Worm (Caenorhabditis elegans): ENCODE results near the gene talp-3.

talp-3 gene

DNA sequence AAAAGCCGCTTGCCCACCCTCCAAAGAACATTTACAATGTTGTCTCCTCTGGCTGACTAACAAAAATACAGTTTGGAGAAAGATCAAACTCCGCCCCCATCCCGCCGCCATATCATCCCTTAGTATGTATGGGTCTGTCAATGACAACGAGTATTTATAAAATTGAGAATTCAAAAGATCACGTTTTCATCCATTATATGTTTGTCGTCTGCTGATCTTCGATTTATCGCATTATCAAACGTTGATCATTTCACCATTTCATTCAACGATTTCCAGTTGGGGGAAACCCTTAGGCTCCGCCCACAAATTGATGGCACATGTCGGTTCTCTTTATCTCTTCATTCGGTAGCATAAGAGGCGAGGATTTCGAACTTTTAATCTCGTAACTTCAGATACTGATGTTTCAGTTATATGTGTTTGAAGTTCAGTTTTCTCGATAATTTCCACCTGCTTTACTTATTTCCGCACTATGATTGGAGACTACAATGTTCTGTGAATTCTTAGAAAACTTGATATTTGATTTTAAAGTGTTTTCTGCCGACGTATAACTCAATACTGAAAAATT is 38.9 kb downstream of the talp-3 start:
- TF ChIP-seq ets-7 (tag; optimal IDR thresholded peaks at IDR 0.05) (no peak), F13C5.2 (tag; optimal IDR thresholded peaks at IDR 0.05) (no peak)

DNA sequence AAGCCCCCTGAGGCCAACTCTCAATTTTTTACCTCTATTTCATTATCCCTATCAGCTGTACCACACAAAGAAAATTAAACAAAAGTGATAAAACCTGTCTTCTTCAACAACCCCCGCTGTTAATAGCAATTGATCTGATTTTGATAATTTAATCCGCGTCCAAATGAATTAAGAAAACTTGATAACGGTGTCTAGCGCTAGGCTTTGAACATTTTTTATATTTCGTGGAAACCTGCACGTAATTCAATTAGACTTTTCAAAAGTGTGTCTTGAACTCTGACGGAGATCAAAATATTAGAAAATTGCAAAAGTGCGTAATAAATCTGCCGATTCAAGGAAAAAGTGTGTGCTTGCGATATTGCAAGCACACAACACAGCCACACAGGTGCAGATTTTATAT is 39.8 kb downstream of the talp-3 start:
- TF ChIP-seq ets-7 (tag; optimal IDR thresholded peaks at IDR 0.05): no peak
- no peak for TF ChIP-seq hnd-1 (tag; optimal IDR thresholded peaks at IDR 0.05)
- no peak for TF ChIP-seq hmg-4 (GFP tag; optimal IDR thresholded peaks at IDR 0.05)

DNA sequence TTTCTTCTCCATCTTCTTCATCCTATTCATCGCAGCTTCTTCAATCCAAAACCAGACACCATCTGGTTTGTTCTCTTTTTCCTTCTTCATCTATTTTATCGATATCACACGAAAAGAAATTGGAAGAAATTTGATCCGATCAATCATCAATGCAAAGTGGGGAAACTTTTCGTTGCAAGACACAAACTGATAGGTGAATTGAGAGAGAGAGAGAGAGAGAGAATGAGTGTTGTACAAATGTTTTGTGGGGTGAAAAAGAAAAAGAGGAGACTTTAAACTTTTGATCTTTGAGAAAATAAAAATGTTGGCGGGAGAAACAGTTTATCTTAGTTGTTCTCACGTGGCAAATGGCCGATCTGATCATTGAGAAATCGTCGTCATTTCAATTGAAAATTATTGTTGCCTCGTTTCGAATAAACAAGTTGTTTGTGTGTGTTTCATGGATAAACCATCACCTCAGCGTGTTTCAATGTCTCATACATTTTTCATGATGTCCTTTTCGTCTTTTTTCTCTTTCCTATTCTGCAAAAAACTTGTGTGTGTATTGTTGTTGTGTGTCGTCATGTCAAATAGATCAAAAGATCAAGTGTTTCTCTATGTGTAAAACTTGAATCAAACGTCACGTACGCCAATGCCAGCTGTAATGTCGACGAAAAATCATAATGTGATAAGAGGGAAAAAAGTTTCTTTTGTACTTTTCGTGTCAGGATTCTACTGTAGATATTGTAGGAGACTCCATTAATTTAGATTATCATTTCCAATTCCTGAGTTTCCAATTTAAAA is 40.4 kb downstream of the talp-3 start:
- TF ChIP-seq tbx-37 (GFP tag; conservative IDR thresholded peaks at IDR 0.05) (no peak), tbx-11 (GFP tag; IDR thresholded peaks at IDR 0.05) (no peak), tra-4 (tag; optimal IDR thresholded peaks at IDR 0.05) (no peak), hmg-4 (GFP tag; optimal IDR thresholded peaks at IDR 0.05) (no peak), ama-1 (optimal IDR thresholded peaks at IDR 0.05) (no peak), flt-1 (GFP tag; IDR thresholded peaks at IDR 0.05) (no peak), ceh-36 (tag; optimal IDR thresholded peaks at IDR 0.05) (no peak), pes-1 (GFP tag; IDR thresholded peaks at IDR 0.05) (no peak), hmbx-1 (tag; optimal IDR thresholded peaks at IDR 0.05) (no peak)

DNA sequence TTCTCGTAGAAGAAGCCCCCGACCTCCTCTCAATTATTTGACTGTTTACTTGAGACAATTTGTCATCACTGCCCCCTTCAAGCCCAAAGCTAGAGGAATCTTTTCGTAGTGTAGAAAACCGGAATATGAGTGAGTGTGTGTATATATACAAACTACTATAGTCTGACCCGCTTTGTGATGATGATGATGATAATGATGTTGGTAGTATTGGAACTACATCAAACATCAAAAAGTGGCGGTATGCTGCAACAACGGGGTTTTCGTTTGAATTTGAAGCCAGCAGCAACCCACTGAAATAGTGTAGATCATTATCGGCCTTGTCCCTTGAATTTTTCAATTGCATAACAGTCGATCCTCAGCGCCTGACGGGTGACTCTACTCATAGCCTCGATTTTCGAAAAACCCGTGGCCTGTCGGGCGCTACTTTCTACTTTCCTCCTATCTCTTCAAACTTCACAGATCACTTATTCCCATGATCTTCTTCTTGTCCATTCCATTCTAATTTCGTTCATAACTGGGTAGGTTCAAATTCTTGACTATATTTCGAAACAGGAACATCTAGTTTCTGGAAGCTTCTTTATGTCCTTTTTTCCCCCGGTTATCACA is 41.2 kb downstream of the talp-3 start:
- TF ChIP-seq ama-1 (optimal IDR thresholded peaks at IDR 0.05) (no peak), hmbx-1 (tag; optimal IDR thresholded peaks at IDR 0.05) (no peak), ceh-36 (tag; optimal IDR thresholded peaks at IDR 0.05) (no peak), F13C5.2 (tag; optimal IDR thresholded peaks at IDR 0.05) (no peak), tra-4 (tag; optimal IDR thresholded peaks at IDR 0.05) (no peak), B0310.2 (tag; optimal IDR thresholded peaks at IDR 0.05) (no peak), sea-1 (GFP tag; conservative IDR thresholded peaks at IDR 0.05) (no peak)

DNA sequence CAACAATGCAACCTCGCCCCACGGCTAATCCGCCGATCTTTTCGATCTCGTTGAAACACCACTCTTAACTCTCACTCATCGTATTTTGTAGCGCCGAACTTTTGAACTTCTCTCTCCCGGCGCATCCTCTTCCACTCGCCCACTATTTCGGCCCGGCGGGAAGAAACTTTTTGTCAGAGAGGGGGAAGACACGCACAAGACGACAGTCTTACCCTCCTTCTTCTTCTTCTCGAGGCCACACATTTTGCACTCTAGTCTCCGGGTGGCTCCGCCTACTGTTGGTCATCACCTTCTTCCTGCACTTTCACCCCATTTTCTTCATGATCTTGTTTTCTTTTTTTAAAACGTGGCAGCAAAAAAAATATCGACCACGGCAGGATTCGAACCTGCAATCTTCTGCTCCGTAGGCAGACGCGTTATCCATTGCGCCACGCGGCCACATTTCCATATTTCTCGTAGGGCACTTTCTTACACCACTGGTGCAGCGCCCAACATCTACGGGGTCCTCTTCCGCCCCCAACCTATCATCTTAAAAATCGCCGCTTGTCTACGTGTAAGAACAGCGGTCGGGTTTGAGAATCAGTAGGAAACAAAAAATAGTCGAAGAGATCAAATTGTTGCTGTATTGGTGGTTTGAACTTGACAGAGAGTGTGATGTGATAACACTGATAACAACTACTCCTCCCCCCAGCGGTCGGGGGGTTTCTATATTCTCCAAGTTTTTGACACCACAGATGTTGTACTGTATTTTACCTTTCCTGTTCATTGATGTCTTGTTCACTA is 42.0 kb downstream of the talp-3 start:
- no peak for TF ChIP-seq B0310.2 (tag; optimal IDR thresholded peaks at IDR 0.05)
- TF ChIP-seq aly-1 (tag; optimal IDR thresholded peaks at IDR 0.05): no peak
- no peak for TF ChIP-seq sea-1 (GFP tag; conservative IDR thresholded peaks at IDR 0.05)
- TF ChIP-seq F13C5.2 (tag; optimal IDR thresholded peaks at IDR 0.05): no peak
- peak; percentile 18; the same call in 1 of the 2 replicates for TF ChIP-seq pes-1 (GFP tag; IDR thresholded peaks at IDR 0.05)
- no peak for TF ChIP-seq hmg-4 (GFP tag; optimal IDR thresholded peaks at IDR 0.05)
- TF ChIP-seq scrt-1 (GFP tag; IDR thresholded peaks at IDR 0.05): no peak

DNA sequence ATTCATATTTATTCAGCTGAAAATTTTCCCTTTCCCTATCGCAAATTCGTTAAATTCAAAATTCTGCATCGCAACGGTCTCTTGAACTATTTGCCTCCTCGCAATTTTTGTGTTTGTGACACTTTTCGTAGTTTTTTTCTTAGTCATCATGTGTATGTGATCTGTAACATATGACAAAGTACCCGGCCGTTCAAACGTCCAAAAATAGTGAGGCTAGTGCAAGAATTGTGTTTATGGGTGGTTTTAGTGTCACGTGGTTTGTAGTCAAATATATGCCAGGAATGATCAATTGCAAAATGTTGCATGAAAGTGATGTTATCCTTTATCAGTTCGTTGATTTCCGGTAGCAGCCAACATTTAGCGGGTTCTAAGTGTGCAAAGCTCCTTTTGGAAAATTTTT is 43.4 kb downstream of the talp-3 start:
- TF ChIP-seq tra-4 (tag; optimal IDR thresholded peaks at IDR 0.05) (no peak), flt-1 (GFP tag; IDR thresholded peaks at IDR 0.05) (no peak), ceh-36 (tag; optimal IDR thresholded peaks at IDR 0.05) (no peak)

- no peak for TF ChIP-seq tbx-11 (GFP tag; IDR thresholded peaks at IDR 0.05)
- TF ChIP-seq pes-1 (GFP tag; IDR thresholded peaks at IDR 0.05): no peak
- TF ChIP-seq tra-4 (tag; optimal IDR thresholded peaks at IDR 0.05): no peak
- no peak for TF ChIP-seq ceh-13 (GFP tag; optimal IDR thresholded peaks at IDR 0.05)
- TF ChIP-seq F13C5.2 (tag; optimal IDR thresholded peaks at IDR 0.05): no peak
- no peak for TF ChIP-seq B0310.2 (tag; optimal IDR thresholded peaks at IDR 0.05)
- TF ChIP-seq flt-1 (GFP tag; IDR thresholded peaks at IDR 0.05): no peak
- TF ChIP-seq hnd-1 (tag; optimal IDR thresholded peaks at IDR 0.05): no peak
- no peak for TF ChIP-seq hmbx-1 (tag; optimal IDR thresholded peaks at IDR 0.05)
- TF ChIP-seq aly-1 (tag; optimal IDR thresholded peaks at IDR 0.05): no peak
- no peak for TF ChIP-seq scrt-1 (GFP tag; IDR thresholded peaks at IDR 0.05)
- TF ChIP-seq hmg-4 (GFP tag; optimal IDR thresholded peaks at IDR 0.05): no peak
- no peak for TF ChIP-seq ceh-36 (tag; optimal IDR thresholded peaks at IDR 0.05)
- no peak for TF ChIP-seq tbx-37 (GFP tag; conservative IDR thresholded peaks at IDR 0.05)
- no peak for TF ChIP-seq sea-1 (GFP tag; conservative IDR thresholded peaks at IDR 0.05)
- no peak for TF ChIP-seq ama-1 (optimal IDR thresholded peaks at IDR 0.05)
These were observed 44.6 kb downstream of the talp-3 start for ce11 chrIV:14608605-14609004.

ce11 chrIV:14606469-14606868 is 46.7 kb downstream of the talp-3 start:
- no peak for TF ChIP-seq tra-4 (tag; optimal IDR thresholded peaks at IDR 0.05)
- TF ChIP-seq hmg-4 (GFP tag; optimal IDR thresholded peaks at IDR 0.05): no peak
- TF ChIP-seq hmbx-1 (tag; optimal IDR thresholded peaks at IDR 0.05): no peak
- no peak for TF ChIP-seq F13C5.2 (tag; optimal IDR thresholded peaks at IDR 0.05)
- no peak for TF ChIP-seq ets-7 (tag; optimal IDR thresholded peaks at IDR 0.05)
- no peak for TF ChIP-seq flt-1 (GFP tag; IDR thresholded peaks at IDR 0.05)
- no peak for TF ChIP-seq ceh-13 (GFP tag; optimal IDR thresholded peaks at IDR 0.05)
- no peak for TF ChIP-seq B0310.2 (tag; optimal IDR thresholded peaks at IDR 0.05)
- TF ChIP-seq scrt-1 (GFP tag; IDR thresholded peaks at IDR 0.05): no peak
- no peak for TF ChIP-seq sea-1 (GFP tag; conservative IDR thresholded peaks at IDR 0.05)
- TF ChIP-seq aly-1 (tag; optimal IDR thresholded peaks at IDR 0.05): no peak
- no peak for TF ChIP-seq ama-1 (optimal IDR thresholded peaks at IDR 0.05)
- TF ChIP-seq tbx-11 (GFP tag; IDR thresholded peaks at IDR 0.05): no peak
- no peak for TF ChIP-seq pes-1 (GFP tag; IDR thresholded peaks at IDR 0.05)
- no peak for TF ChIP-seq tbx-37 (GFP tag; conservative IDR thresholded peaks at IDR 0.05)
- no peak for TF ChIP-seq ceh-36 (tag; optimal IDR thresholded peaks at IDR 0.05)
- TF ChIP-seq hnd-1 (tag; optimal IDR thresholded peaks at IDR 0.05): no peak

All from whole organism, early embryonic.